Fruit fly (Drosophila melanogaster) whole organism, embryonic: Measurements from ENCODE around the gene Wdr62.

Experiments
- Atf6 ChIP-seq: fragments of 200-800 bp; sonication (Bioruptor generic); IDR thresholded peaks from 2 replicates; pipeline ENCODE4 v1.3.6; 2022; ENCODE audit warnings: missing biosample characterization, missing genetic modification characterization
- CG16779 ChIP-seq: fragments of 200-800 bp; sonication (Bioruptor generic); IDR thresholded peaks from 2 replicates; pipeline ENCODE4 v1.3.6; 2022; ENCODE audit warnings: missing biosample characterization, missing genetic modification characterization
- CG4707 ChIP-seq: fragments of 200-800 bp; sonication (Bioruptor generic); optimal IDR thresholded peaks from 2 replicates; lab custom pipeline; 2018; ENCODE audit warnings: missing biosample characterization, mild to moderate bottlenecking, missing genetic modification characterization, moderate library complexity
- Dfd ChIP-seq, 2 experiments: fragments of >200 bp; optimal IDR thresholded peaks; 2 replicates each; lab custom pipeline; 2017; ENCODE audit warnings: missing biosample characterization in 2 of 2, missing genetic modification characterization in 2 of 2
- HmgZ ChIP-seq: fragments of 200-800 bp; sonication (Bioruptor generic); optimal IDR thresholded peaks from 2 replicates; lab custom pipeline; 2018; ENCODE audit warnings: missing biosample characterization, mild to moderate bottlenecking, missing genetic modification characterization
- Opbp ChIP-seq: fragments of 200-800 bp; sonication (Bioruptor generic); IDR thresholded peaks from 3 replicates; pipeline ENCODE4 v1.3.6; 2022; ENCODE audit warnings: missing biosample characterization, missing genetic modification characterization; ENCODE audit not compliant: partially characterized antibody
- crc ChIP-seq: fragments of 200-800 bp; sonication (Bioruptor generic); optimal IDR thresholded peaks from 2 replicates; lab custom pipeline; 2016; ENCODE audit warnings: missing biosample characterization, missing genetic modification characterization
- gem ChIP-seq: fragments of 200-800 bp; sonication (Bioruptor generic); optimal IDR thresholded peaks from 2 replicates; lab custom pipeline; 2019; ENCODE audit warnings: missing biosample characterization, mild to moderate bottlenecking, missing genetic modification characterization, moderate library complexity
- h ChIP-seq: fragments of >200 bp; optimal IDR thresholded peaks from 2 replicates; lab custom pipeline; 2017

DNA sequence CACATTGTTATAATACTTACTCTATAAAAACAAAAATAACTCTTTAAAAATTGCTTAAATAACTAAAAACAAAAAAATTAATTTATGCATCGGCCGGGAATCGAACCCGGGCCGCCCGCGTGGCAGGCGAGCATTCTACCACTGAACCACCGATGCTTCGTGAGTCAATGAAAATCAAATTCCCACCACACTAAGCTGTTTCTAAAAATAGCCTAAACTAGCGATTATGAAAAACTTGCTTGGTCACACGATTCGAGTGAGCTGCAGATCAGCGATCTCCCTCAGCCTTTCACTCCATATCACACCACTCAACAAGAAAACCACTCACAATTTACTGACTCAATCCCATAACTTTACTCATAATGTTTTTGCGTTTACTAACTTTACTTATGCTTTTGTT, 53.6 kb downstream of the Wdr62 start:
- TF ChIP-seq gem (tag; lab: Kevin White, UChicago), result no peak
- TF ChIP-seq CG16779 (GFP tag; lab: Robert Waterston, UW), result no peak
- no peak for TF ChIP-seq crc (GFP tag; lab: Kevin White, UChicago)
- no peak for TF ChIP-seq Dfd (GFP tag; optimal IDR thresholded peaks at IDR 0.05; lab: Kevin White, UChicago)
- no peak for TF ChIP-seq HmgZ (tag; lab: Kevin White, UChicago)
- TF ChIP-seq Atf6 (GFP tag; lab: Robert Waterston, UW), result no peak
- TF ChIP-seq h, result no peak
- peak; percentile 84 for TF ChIP-seq Opbp (GFP tag; lab: Robert Waterston, UW)
- TF ChIP-seq CG4707, result no peak
